Fruit fly (Drosophila melanogaster): Measurements from ENCODE around the gene CG9641.

CG9641 gene

dm6 chr2L:3000517-3000934, 23.9 kb upstream of the CG9641 start (continued):
- TF ChIP-seq vvl (GFP tag; IDR thresholded peaks at IDR 0.05) = peak; percentile 66; the same call in 1 of the 2 replicates
- no peak for TF ChIP-seq CG15514 (GFP tag; optimal IDR thresholded peaks at IDR 0.05)
- TF ChIP-seq CG8089 (GFP tag; optimal IDR thresholded peaks at IDR 0.05) = no peak
- no peak for TF ChIP-seq CG8388 (GFP tag; optimal IDR thresholded peaks at IDR 0.05)
- TF ChIP-seq CG14050 (GFP tag; IDR thresholded peaks at IDR 0.05) = no peak
- TF ChIP-seq lov (optimal IDR thresholded peaks at IDR 0.05) = no peak
- no peak for TF ChIP-seq lov (GFP tag; IDR thresholded peaks at IDR 0.05)
- no peak for TF ChIP-seq D19B (GFP tag; optimal IDR thresholded peaks at IDR 0.05)
- 0 out of 2 replicates have a peak, but pooled peaks have one; percentile 17 for TF ChIP-seq unc-4 (GFP tag; IDR thresholded peaks at IDR 0.05; ENCODE audit: partially characterized antibody)
- TF ChIP-seq CG14710 (tag; optimal IDR thresholded peaks at IDR 0.05) = no peak
- peak; percentile 83 for TF ChIP-seq cad (GFP tag; optimal IDR thresholded peaks at IDR 0.05)
- peak; percentile 90 for TF ChIP-seq CG15479 (GFP tag; optimal IDR thresholded peaks at IDR 0.05)
- peak; percentile 45 for TF ChIP-seq scrt (GFP tag; optimal IDR thresholded peaks at IDR 0.05)
- TF ChIP-seq CG42726 (GFP tag; IDR thresholded peaks at IDR 0.05; ENCODE audit: partially characterized antibody) = no peak; the same call in 1 of the 2 replicates
- TF ChIP-seq Nf-YB (GFP tag; optimal IDR thresholded peaks at IDR 0.05) = peak; percentile 53
- peak; percentile 41 for TF ChIP-seq BEAF-32 (GFP tag; optimal IDR thresholded peaks at IDR 0.05)
- no peak for TF ChIP-seq dimm (GFP tag; IDR thresholded peaks at IDR 0.05)
- peak in 1 of 2 experiments; percentile 37 for TF ChIP-seq Pdp1 (GFP tag; optimal IDR thresholded peaks at IDR 0.05)
- no peak for TF ChIP-seq Hey (tag; optimal IDR thresholded peaks at IDR 0.05)
- peak in 1 of 2 experiments; percentile 93 for TF ChIP-seq tll (GFP tag; optimal IDR thresholded peaks at IDR 0.05)
- TF ChIP-seq crol (GFP tag; IDR thresholded peaks at IDR 0.05) = 0 out of 2 replicates have a peak, but pooled peaks have one; percentile 29
- no peak for TF ChIP-seq CG30403 (GFP tag; optimal IDR thresholded peaks at IDR 0.05)
- no peak for TF ChIP-seq odd (GFP tag; optimal IDR thresholded peaks at IDR 0.05)
- peak; percentile 45 for TF ChIP-seq kni (GFP tag; optimal IDR thresholded peaks at IDR 0.05)
- TF ChIP-seq cwo (GFP tag; optimal IDR thresholded peaks at IDR 0.05) = no peak
- peak; percentile 41 for TF ChIP-seq CG3838 (GFP tag; optimal IDR thresholded peaks at IDR 0.05)
- TF ChIP-seq PHDP (tag; optimal IDR thresholded peaks at IDR 0.05) = no peak
- TF ChIP-seq zen (tag; optimal IDR thresholded peaks at IDR 0.05) = no peak
- TF ChIP-seq gsb-n (tag; optimal IDR thresholded peaks at IDR 0.05) = peak; percentile 26
- TF ChIP-seq CG6175 (GFP tag; IDR thresholded peaks at IDR 0.05) = 0 out of 3 replicates have a peak, but pooled peaks have one; percentile 30

- TF ChIP-seq cg (GFP tag; optimal IDR thresholded peaks at IDR 0.05) (peak; percentile 23), pnt (GFP tag; optimal IDR thresholded peaks at IDR 0.05) (no peak), Sox100B (GFP tag; optimal IDR thresholded peaks at IDR 0.05) (no peak), D (optimal IDR thresholded peaks at IDR 0.05) (peak; percentile 41), D (GFP tag; optimal IDR thresholded peaks at IDR 0.05) (no peak), sens (GFP tag) (peak; percentile 15), CG2678 (tag; optimal IDR thresholded peaks at IDR 0.05) (no peak), CG10431 (GFP tag; optimal IDR thresholded peaks at IDR 0.05) (no peak), ewg (GFP tag; optimal IDR thresholded peaks at IDR 0.05) (peak; percentile 49), fd102C (GFP tag; optimal IDR thresholded peaks at IDR 0.05) (peak; percentile 72), Lim3 (GFP tag; IDR thresholded peaks at IDR 0.05) (no peak), abd-A (tag; optimal IDR thresholded peaks at IDR 0.05) (no peak), salm (tag; optimal IDR thresholded peaks at IDR 0.05) (no peak), tll (GFP tag; optimal IDR thresholded peaks at IDR 0.05) (peak in 1 of 2 experiments; percentile 50), CG42726 (GFP tag; IDR thresholded peaks at IDR 0.05; ENCODE audit: partially characterized antibody) (no peak), cad (GFP tag; optimal IDR thresholded peaks at IDR 0.05) (peak; percentile 3), YL-1 (GFP tag; optimal IDR thresholded peaks at IDR 0.05) (peak; percentile 3), CG32767 (GFP tag; IDR thresholded peaks at IDR 0.05) (0 out of 2 replicates have a peak, but pooled peaks have one; percentile 36), ato (GFP tag; IDR thresholded peaks at IDR 0.05; ENCODE audit: partially characterized antibody) (no peak), Dll (GFP tag; IDR thresholded peaks at IDR 0.05; ENCODE audit: partially characterized antibody) (no peak), CG15696 (tag; optimal IDR thresholded peaks at IDR 0.05) (peak; percentile 4), Med (GFP tag) (peak; percentile 3), CG15479 (GFP tag; optimal IDR thresholded peaks at IDR 0.05) (peak; percentile 88)
Measured at dm6 chr2L:2999609-3000008, 22.9 kb upstream of the CG9641 start.

Measured in whole organism, embryonic.